Worm (Caenorhabditis elegans): ENCODE data around the gene T05G5.5.

Gene T05G5.5

DNA sequence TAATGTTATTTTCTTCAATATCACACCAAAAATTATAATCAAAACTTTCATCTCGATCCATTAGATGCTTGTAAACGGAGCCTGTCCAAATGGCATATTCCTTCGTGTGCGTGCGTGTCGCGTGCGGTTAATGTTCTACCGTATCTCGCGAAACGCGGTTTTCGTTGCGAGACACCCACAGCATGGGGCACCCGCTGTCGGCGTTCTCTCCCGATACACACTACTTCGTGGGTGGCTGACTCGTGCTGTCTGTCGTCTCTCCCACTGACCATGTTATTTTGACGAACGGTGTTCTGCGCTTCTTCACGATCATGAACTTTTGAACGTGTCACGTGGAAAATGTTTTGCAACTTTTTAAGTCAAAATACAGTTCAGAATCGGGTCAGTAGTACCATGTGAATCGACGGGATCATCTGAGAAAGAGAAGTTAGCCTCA is 14.3 kb upstream of the T05G5.5 start:
- TF ChIP-seq zfp-3 (GFP tag; conservative IDR thresholded peaks at IDR 0.05): peak; percentile 99
- TF ChIP-seq nhr-10 (tag; optimal IDR thresholded peaks at IDR 0.05): peak; percentile 93
- peak; percentile 95 for TF ChIP-seq F37D6.2 (tag; optimal IDR thresholded peaks at IDR 0.05)
- TF ChIP-seq ztf-11 (tag; optimal IDR thresholded peaks at IDR 0.05): no peak
- peak; percentile 98 for TF ChIP-seq gei-8 (GFP tag; optimal IDR thresholded peaks at IDR 0.05)
- peak; percentile 8 for TF ChIP-seq ceh-82 (tag; optimal IDR thresholded peaks at IDR 0.05)
- peak; percentile 98 for TF ChIP-seq nhr-25 (tag; optimal IDR thresholded peaks at IDR 0.05; ENCODE audit: borderline replicate concordance, insufficient read depth)
- TF ChIP-seq lin-15B (tag; optimal IDR thresholded peaks at IDR 0.05): no peak
- TF ChIP-seq mxl-3 (GFP tag; optimal IDR thresholded peaks at IDR 0.05): peak; percentile 99
- peak; percentile 83 for TF ChIP-seq daf-19 (GFP tag; conservative IDR thresholded peaks at IDR 0.05)
- TF ChIP-seq zip-11 (GFP tag; IDR thresholded peaks at IDR 0.05): peak; percentile 48; the same call in 1 of the 2 replicates
- peak; percentile 99 for TF ChIP-seq mep-1 (tag; optimal IDR thresholded peaks at IDR 0.05)
- peak; percentile 94 for TF ChIP-seq dmd-9 (GFP tag; IDR thresholded peaks at IDR 0.05)
- TF ChIP-seq lin-13 (GFP tag; optimal IDR thresholded peaks at IDR 0.05): peak; percentile 91
- TF ChIP-seq hlh-11 (tag; optimal IDR thresholded peaks at IDR 0.05): peak; percentile 100
- TF ChIP-seq Y75B8A.6 (GFP tag; IDR thresholded peaks at IDR 0.05): peak; percentile 95
- TF ChIP-seq unc-130 (GFP tag; optimal IDR thresholded peaks at IDR 0.05): peak; percentile 1
- peak; percentile 92 for TF ChIP-seq Y5F2A.4 (GFP tag; optimal IDR thresholded peaks at IDR 0.05)
- TF ChIP-seq madf-5 (GFP tag; IDR thresholded peaks at IDR 0.05): peak; percentile 80 to 90; a peak in 2 of 4 replicates
- TF ChIP-seq T26A8.4 (GFP tag; IDR thresholded peaks at IDR 0.05): peak; percentile 99
- no peak for TF ChIP-seq R02D3.7 (tag; optimal IDR thresholded peaks at IDR 0.05)
- peak; percentile 80 for TF ChIP-seq zag-1 (tag; optimal IDR thresholded peaks at IDR 0.05)
- TF ChIP-seq ZK337.2 (GFP tag; IDR thresholded peaks at IDR 0.05): peak; percentile 78; the same call in 1 of the 2 replicates
- no peak for TF ChIP-seq daf-12 (tag; optimal IDR thresholded peaks at IDR 0.05)
- TF ChIP-seq nhr-102 (tag; optimal IDR thresholded peaks at IDR 0.05): peak; percentile 98
- TF ChIP-seq lin-38 (GFP tag; IDR thresholded peaks at IDR 0.05): peak; percentile 94
- TF ChIP-seq hif-1 (tag; optimal IDR thresholded peaks at IDR 0.05): peak; percentile 81 to 96
- TF ChIP-seq zfp-2 (tag; optimal IDR thresholded peaks at IDR 0.05): peak; percentile 92
- peak; percentile 91 for TF ChIP-seq set-16 (GFP tag; IDR thresholded peaks at IDR 0.05)
- TF ChIP-seq ceh-28 (tag; optimal IDR thresholded peaks at IDR 0.05): no peak
- peak; percentile 99 for TF ChIP-seq nhr-111 (GFP tag; optimal IDR thresholded peaks at IDR 0.05)
- TF ChIP-seq jun-1 (tag; optimal IDR thresholded peaks at IDR 0.05): peak; percentile 95
- peak; percentile 96 for TF ChIP-seq mdt-29 (GFP tag; IDR thresholded peaks at IDR 0.05)
- TF ChIP-seq egl-27 (tag; optimal IDR thresholded peaks at IDR 0.05): peak; percentile 19
- peak; percentile 93 for TF ChIP-seq D1046.2 (GFP tag; IDR thresholded peaks at IDR 0.05)
- peak; percentile 98 for TF ChIP-seq rbr-2 (tag; optimal IDR thresholded peaks at IDR 0.05)
- TF ChIP-seq F49E8.2 (tag; optimal IDR thresholded peaks at IDR 0.05; ENCODE audit: borderline replicate concordance): no peak
- peak; percentile 78 for TF ChIP-seq lin-39 (tag; optimal IDR thresholded peaks at IDR 0.05)
- TF ChIP-seq ama-1 (optimal IDR thresholded peaks at IDR 0.05): peak; percentile 95
- no peak for TF ChIP-seq attf-4 (tag; optimal IDR thresholded peaks at IDR 0.05)
- peak; percentile 99 for TF ChIP-seq dve-1 (tag; optimal IDR thresholded peaks at IDR 0.05; ENCODE audit: insufficient read depth)
- TF ChIP-seq zip-2 (tag; optimal IDR thresholded peaks at IDR 0.05): peak; percentile 82
- TF ChIP-seq nhr-237 (tag; optimal IDR thresholded peaks at IDR 0.05): peak; percentile 37
- TF ChIP-seq snpc-1.2 (GFP tag; IDR thresholded peaks at IDR 0.05): peak; percentile 78
- no peak for TF ChIP-seq F26F4.8 (GFP tag; conservative IDR thresholded peaks at IDR 0.05)
- TF ChIP-seq lsy-2 (tag; optimal IDR thresholded peaks at IDR 0.05): peak; percentile 99 to 100
- TF ChIP-seq F10B5.3 (tag; optimal IDR thresholded peaks at IDR 0.05): peak; percentile 91
- TF ChIP-seq cey-2 (tag; optimal IDR thresholded peaks at IDR 0.05; ENCODE audit: borderline replicate concordance, insufficient read depth): peak; percentile 83
- TF ChIP-seq hlh-30 (tag; optimal IDR thresholded peaks at IDR 0.05; ENCODE audit: insufficient read depth): peak; percentile 99
- peak; percentile 97 for TF ChIP-seq sdz-12 (GFP tag; optimal IDR thresholded peaks at IDR 0.05)
- TF ChIP-seq nhr-6 (tag; optimal IDR thresholded peaks at IDR 0.05): peak; percentile 96

Data from whole organism, L4 larva.